Worm (Caenorhabditis elegans): ENCODE data around the gene Y1B5A.1.

The Y1B5A.1 gene

DNA sequence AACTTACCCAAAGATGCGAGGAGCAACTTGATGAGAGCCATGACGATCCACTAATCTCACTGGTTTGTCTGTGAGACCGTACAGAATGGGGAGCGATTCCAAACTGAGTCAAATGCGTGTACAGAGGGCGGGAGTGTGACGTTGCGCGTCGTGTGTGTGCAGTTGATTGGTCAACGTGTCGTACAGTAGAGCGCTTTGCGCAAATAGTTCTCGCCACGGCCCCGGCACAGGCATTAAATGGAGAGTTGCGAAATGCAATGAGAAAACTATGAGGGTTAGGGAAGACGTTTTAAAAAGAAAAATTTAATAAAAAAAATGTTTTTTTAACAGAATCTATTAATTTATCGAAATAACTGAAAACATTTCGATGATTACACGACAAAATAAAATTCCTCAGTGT lies 16.8 kb upstream of the Y1B5A.1 start, which contains the start of gene pdi-6 (continued):
- TF ChIP-seq mdl-1 (tag; optimal IDR thresholded peaks at IDR 0.05) (peak; percentile 17), ceh-82 (tag; optimal IDR thresholded peaks at IDR 0.05) (no peak), elt-2 (tag; optimal IDR thresholded peaks at IDR 0.05) (peak; percentile 86)

ce11 chrX:7075250-7075649 lies 9.9 kb upstream of the Y1B5A.1 start, which contains the start of gene B0403.6:
Gene B0403.6 (minus strand): TSS chrX:7075350.
- no peak for TF ChIP-seq nhr-43 (tag; optimal IDR thresholded peaks at IDR 0.05; ENCODE audit: poor library complexity, severe bottlenecking)
- no peak for TF ChIP-seq egl-27 (tag; optimal IDR thresholded peaks at IDR 0.05)
- TF ChIP-seq nhr-12 (tag; optimal IDR thresholded peaks at IDR 0.05): no peak
- no peak for TF ChIP-seq egl-5 (tag; optimal IDR thresholded peaks at IDR 0.05)
- no peak for TF ChIP-seq nhr-77 (tag; optimal IDR thresholded peaks at IDR 0.05)
- no peak for TF ChIP-seq unc-62 (GFP tag; optimal IDR thresholded peaks at IDR 0.05)
- TF ChIP-seq zag-1 (tag; optimal IDR thresholded peaks at IDR 0.05): no peak
- no peak for TF ChIP-seq elt-3 (tag; optimal IDR thresholded peaks at IDR 0.05)
- no peak for TF ChIP-seq nhr-25 (tag; optimal IDR thresholded peaks at IDR 0.05)
- no peak for TF ChIP-seq aly-2 (tag; optimal IDR thresholded peaks at IDR 0.05)
- TF ChIP-seq ZK546.5 (tag; optimal IDR thresholded peaks at IDR 0.05): no peak
- TF ChIP-seq elt-1 (tag; optimal IDR thresholded peaks at IDR 0.05): no peak
- TF ChIP-seq ztf-11 (tag; optimal IDR thresholded peaks at IDR 0.05): no peak

DNA sequence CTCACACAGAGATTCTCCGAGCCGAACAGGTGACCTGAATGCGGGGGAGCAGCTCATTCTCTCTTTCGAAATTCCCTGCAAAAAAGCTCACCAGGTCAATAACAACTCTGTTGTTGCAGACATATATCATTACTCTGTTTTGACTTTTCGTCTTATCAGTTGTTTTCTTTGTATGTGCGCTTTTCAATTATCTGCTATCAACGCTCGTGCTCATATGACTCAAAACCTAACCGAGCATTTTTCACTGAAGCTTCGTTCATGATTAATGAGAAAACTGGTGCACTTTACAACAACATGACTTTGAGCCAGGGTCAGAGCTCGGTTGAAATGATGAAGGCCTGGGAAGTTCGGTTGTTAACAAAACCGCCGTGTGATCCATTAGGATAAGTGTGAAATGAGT lies 8.7 kb upstream of the Y1B5A.1 start:
- TF ChIP-seq ceh-16 (tag; optimal IDR thresholded peaks at IDR 0.05): no peak
- TF ChIP-seq lin-39 (tag; optimal IDR thresholded peaks at IDR 0.05): no peak
- TF ChIP-seq fkh-2 (tag; optimal IDR thresholded peaks at IDR 0.05): no peak
- no peak for TF ChIP-seq fkh-10 (GFP tag; optimal IDR thresholded peaks at IDR 0.05)
- no peak for TF ChIP-seq snpc-4 (tag; optimal IDR thresholded peaks at IDR 0.05)
- TF ChIP-seq sea-2 (GFP tag; optimal IDR thresholded peaks at IDR 0.05): no peak
- TF ChIP-seq nhr-25 (tag; optimal IDR thresholded peaks at IDR 0.05): no peak
- no peak for TF ChIP-seq nhr-12 (tag; optimal IDR thresholded peaks at IDR 0.05)
- TF ChIP-seq fos-1 (tag; optimal IDR thresholded peaks at IDR 0.05): no peak
- TF ChIP-seq egl-5 (tag; optimal IDR thresholded peaks at IDR 0.05): no peak
- no peak for TF ChIP-seq ztf-11 (tag; optimal IDR thresholded peaks at IDR 0.05)

DNA sequence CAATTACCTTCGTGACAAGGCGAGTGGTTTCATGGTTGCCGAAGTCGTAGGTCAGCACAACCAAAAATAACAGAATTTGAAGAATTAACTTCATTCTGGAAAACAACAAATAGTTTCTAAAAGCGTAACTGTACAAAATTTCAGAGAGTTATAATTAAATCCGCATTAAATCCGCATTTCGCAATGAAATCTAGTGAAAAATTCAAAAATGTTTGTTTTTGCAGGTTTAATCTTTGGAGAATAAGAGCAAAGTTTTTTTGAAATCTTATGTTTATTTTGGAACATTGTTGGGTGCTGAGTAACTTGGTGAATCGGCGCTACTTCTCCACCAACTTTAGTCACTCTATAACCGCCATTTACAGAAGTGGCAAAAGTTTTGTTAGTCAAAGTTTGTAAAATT lies 745 bp downstream of the Y1B5A.1 start, which contains the start of gene C36B7.4:
Gene C36B7.4 (minus strand): TSS at position 101 of the 400 bp plus-strand sequence.
- TF ChIP-seq ZK546.5 (tag; optimal IDR thresholded peaks at IDR 0.05) (no peak), elt-2 (tag; optimal IDR thresholded peaks at IDR 0.05) (no peak), fkh-10 (GFP tag; optimal IDR thresholded peaks at IDR 0.05) (no peak), elt-3 (tag; optimal IDR thresholded peaks at IDR 0.05) (no peak)

ce11 chrX:7096349-7096748 lies 11.2 kb downstream of the Y1B5A.1 start, which contains the start of gene C36B7.5:
Gene C36B7.5 (minus strand): TSS chrX:7096449.
- TF ChIP-seq nhr-67 (tag; optimal IDR thresholded peaks at IDR 0.05): no peak
- TF ChIP-seq zag-1 (tag; optimal IDR thresholded peaks at IDR 0.05): no peak
- no peak for TF ChIP-seq R02D3.7 (tag; optimal IDR thresholded peaks at IDR 0.05)
- TF ChIP-seq nhr-25 (tag; optimal IDR thresholded peaks at IDR 0.05): no peak
- TF ChIP-seq lsy-12 (tag; optimal IDR thresholded peaks at IDR 0.05): no peak
- no peak for TF ChIP-seq ceh-82 (tag; optimal IDR thresholded peaks at IDR 0.05)
- no peak for TF ChIP-seq hmg-11 (tag; optimal IDR thresholded peaks at IDR 0.05)
- no peak for TF ChIP-seq pqm-1 (tag; optimal IDR thresholded peaks at IDR 0.05)
- TF ChIP-seq elt-2 (tag; optimal IDR thresholded peaks at IDR 0.05): no peak
- no peak for TF ChIP-seq egl-5 (tag; optimal IDR thresholded peaks at IDR 0.05)
- TF ChIP-seq ztf-11 (tag; optimal IDR thresholded peaks at IDR 0.05): no peak
- TF ChIP-seq nhr-77 (tag; optimal IDR thresholded peaks at IDR 0.05): no peak
- TF ChIP-seq fkh-10 (GFP tag; optimal IDR thresholded peaks at IDR 0.05): no peak
- no peak for TF ChIP-seq ceh-28 (tag; optimal IDR thresholded peaks at IDR 0.05)
- TF ChIP-seq nhr-28 (tag; optimal IDR thresholded peaks at IDR 0.05): no peak
- no peak for TF ChIP-seq lin-39 (tag; optimal IDR thresholded peaks at IDR 0.05)
- no peak for TF ChIP-seq nhr-237 (tag; optimal IDR thresholded peaks at IDR 0.05)
- no peak for TF ChIP-seq fos-1 (tag; optimal IDR thresholded peaks at IDR 0.05)

ce11 chrX:7099049-7099448 lies 13.9 kb downstream of the Y1B5A.1 start:
- no peak for TF ChIP-seq nhr-12 (tag; optimal IDR thresholded peaks at IDR 0.05)
- TF ChIP-seq ZK546.5 (tag; optimal IDR thresholded peaks at IDR 0.05): no peak
- no peak for TF ChIP-seq sea-2 (GFP tag; optimal IDR thresholded peaks at IDR 0.05)
- TF ChIP-seq pha-4 (tag; optimal IDR thresholded peaks at IDR 0.05): no peak
- TF ChIP-seq lsy-12 (tag; optimal IDR thresholded peaks at IDR 0.05): no peak
- no peak for TF ChIP-seq nhr-25 (tag; optimal IDR thresholded peaks at IDR 0.05)
- no peak for TF ChIP-seq fos-1 (tag; optimal IDR thresholded peaks at IDR 0.05)
- TF ChIP-seq elt-2 (tag; optimal IDR thresholded peaks at IDR 0.05): no peak
- TF ChIP-seq nhr-76 (tag; optimal IDR thresholded peaks at IDR 0.05): no peak
- TF ChIP-seq nhr-237 (tag; optimal IDR thresholded peaks at IDR 0.05): no peak
- TF ChIP-seq nhr-23 (tag; optimal IDR thresholded peaks at IDR 0.05): no peak
- no peak for TF ChIP-seq pqm-1 (tag; optimal IDR thresholded peaks at IDR 0.05)
- no peak for TF ChIP-seq nhr-67 (tag; optimal IDR thresholded peaks at IDR 0.05)
- TF ChIP-seq lin-15B (tag; optimal IDR thresholded peaks at IDR 0.05): no peak
- no peak for TF ChIP-seq unc-39 (tag; optimal IDR thresholded peaks at IDR 0.05)
- TF ChIP-seq ztf-11 (tag; optimal IDR thresholded peaks at IDR 0.05): no peak
- TF ChIP-seq snpc-4 (tag; optimal IDR thresholded peaks at IDR 0.05): no peak
- no peak for TF ChIP-seq nhr-28 (tag; optimal IDR thresholded peaks at IDR 0.05)
- TF ChIP-seq ama-1 (optimal IDR thresholded peaks at IDR 0.05): no peak

All from whole organism, L3 larva.